Fruit fly (Drosophila melanogaster) whole organism, embryonic: ENCODE measurements around the gene CG13601.

Experiments
- Abd-B ChIP-seq: fragments of 200-800 bp; sonication (Bioruptor generic); optimal IDR thresholded peaks from 2 replicates; lab custom pipeline; 2018; ENCODE audit warnings: missing biosample characterization, mild to moderate bottlenecking, missing genetic modification characterization, moderate library complexity
- Bdp1 ChIP-seq: fragments of 200-800 bp; sonication (Bioruptor generic); optimal IDR thresholded peaks from 3 replicates; lab custom pipeline; 2016; ENCODE audit warnings: missing biosample characterization, missing genetic modification characterization
- CG10267 ChIP-seq: fragments of 200-800 bp; sonication (Bioruptor generic); optimal IDR thresholded peaks from 2 replicates; lab custom pipeline; 2018; ENCODE audit warnings: missing biosample characterization, mild to moderate bottlenecking, missing genetic modification characterization, moderate library complexity
- CG10565 ChIP-seq: fragments of 200-800 bp; sonication (Bioruptor generic); optimal IDR thresholded peaks from 3 replicates; lab custom pipeline; 2016; ENCODE audit warnings: missing biosample characterization, mild to moderate bottlenecking, missing genetic modification characterization
- CG11398 ChIP-seq: fragments of 200-800 bp; sonication (Bioruptor generic); optimal IDR thresholded peaks from 2 replicates; lab custom pipeline; 2016; ENCODE audit warnings: missing biosample characterization, missing genetic modification characterization
- CG11696 ChIP-seq: fragments of 200-800 bp; sonication (Bioruptor generic); IDR thresholded peaks from 2 replicates; pipeline ENCODE4 v1.3.6; 2022; ENCODE audit warnings: missing biosample characterization, missing genetic modification characterization
- CG12236 ChIP-seq: fragments of 200-800 bp; sonication (Bioruptor generic); optimal IDR thresholded peaks from 2 replicates; lab custom pipeline; 2016; ENCODE audit warnings: missing biosample characterization, missing genetic modification characterization
- CG14710 ChIP-seq: fragments of 200-800 bp; sonication (Bioruptor generic); optimal IDR thresholded peaks from 3 replicates; lab custom pipeline; 2019; ENCODE audit warnings: missing biosample characterization, mild to moderate bottlenecking, missing genetic modification characterization, moderate library complexity
- CG15514 ChIP-seq: fragments of 200-800 bp; sonication (Bioruptor generic); optimal IDR thresholded peaks from 3 replicates; lab custom pipeline; 2017; ENCODE audit warnings: missing biosample characterization, missing genetic modification characterization, mild to moderate bottlenecking, moderate library complexity, missing genetic modification reagents
- CG17568 ChIP-seq: fragments of 200-800 bp; sonication (Bioruptor generic); optimal IDR thresholded peaks from 2 replicates; lab custom pipeline; 2018; ENCODE audit warnings: missing biosample characterization, mild to moderate bottlenecking, missing genetic modification characterization, moderate library complexity
- CG18262 ChIP-seq: fragments of 200-800 bp; optimal IDR thresholded peaks from 3 replicates; lab custom pipeline; 2019; ENCODE audit warnings: missing biosample characterization, mild to moderate bottlenecking, missing genetic modification characterization, moderate library complexity
- CG1832 ChIP-seq: fragments of 200-800 bp; sonication (Bioruptor generic); optimal IDR thresholded peaks from 2 replicates; lab custom pipeline; 2017; ENCODE audit warnings: missing biosample characterization, mild to moderate bottlenecking, missing genetic modification characterization, inconsistent platforms
- CG2875 ChIP-seq: fragments of 200-800 bp; sonication (Bioruptor generic); optimal IDR thresholded peaks from 2 replicates; lab custom pipeline; 2017; ENCODE audit warnings: missing biosample characterization, mild to moderate bottlenecking, missing genetic modification characterization, missing genetic modification reagents
- CG32772 ChIP-seq: fragments of 200-800 bp; sonication (Bioruptor generic); IDR thresholded peaks from 2 replicates; pipeline ENCODE4 v1.3.6; 2022; ENCODE audit warnings: missing biosample characterization, missing genetic modification characterization
- CG3995 ChIP-seq: fragments of 200-800 bp; sonication (Bioruptor generic); optimal IDR thresholded peaks from 3 replicates; lab custom pipeline; 2016; ENCODE audit warnings: missing biosample characterization, missing genetic modification characterization
- CG4360 ChIP-seq: fragments of 200-800 bp; sonication (Bioruptor generic); IDR thresholded peaks from 2 replicates; pipeline ENCODE4 v1.3.6; 2022; ENCODE audit warnings: missing biosample characterization, missing genetic modification characterization
- CG6654 ChIP-seq: fragments of 200-800 bp; sonication (Bioruptor generic); optimal IDR thresholded peaks from 2 replicates; lab custom pipeline; 2017; ENCODE audit warnings: missing biosample characterization, mild to moderate bottlenecking, missing genetic modification characterization
- CG6791 ChIP-seq: fragments of 200-800 bp; sonication (Bioruptor generic); IDR thresholded peaks from 3 replicates; pipeline ENCODE4 v1.3.6; 2022; ENCODE audit warnings: missing biosample characterization, missing genetic modification characterization; ENCODE audit not compliant: partially characterized antibody
- CG6813 ChIP-seq: fragments of 200-800 bp; sonication (Bioruptor generic); optimal IDR thresholded peaks from 2 replicates; lab custom pipeline; 2017; ENCODE audit warnings: missing biosample characterization, missing genetic modification characterization, mild to moderate bottlenecking, moderate library complexity, missing genetic modification reagents
- CG7372 ChIP-seq: fragments of 200-800 bp; sonication (Bioruptor generic); IDR thresholded peaks from 2 replicates; pipeline ENCODE4 v1.3.6; 2022; ENCODE audit warnings: missing biosample characterization, missing genetic modification characterization
- CG8478 ChIP-seq: fragments of >200 bp; optimal IDR thresholded peaks from 2 replicates; lab custom pipeline; 2018
- CG9215 ChIP-seq: fragments of 200-800 bp; sonication (Bioruptor generic); IDR thresholded peaks from 2 replicates; pipeline ENCODE4 v1.3.6; 2022; ENCODE audit warnings: missing biosample characterization, missing genetic modification characterization
- CG9727 ChIP-seq: fragments of 200-800 bp; sonication (Bioruptor generic); optimal IDR thresholded peaks from 3 replicates; lab custom pipeline; 2017; ENCODE audit warnings: missing biosample characterization, mild to moderate bottlenecking, missing genetic modification characterization
- CG9817 ChIP-seq: fragments of 200-800 bp; sonication (Bioruptor generic); optimal IDR thresholded peaks from 2 replicates; lab custom pipeline; 2018; ENCODE audit warnings: missing biosample characterization, mild to moderate bottlenecking, missing genetic modification characterization, moderate library complexity
- CG9932 ChIP-seq: fragments of 200-800 bp; sonication (Bioruptor generic); IDR thresholded peaks from 2 replicates; pipeline ENCODE4 v1.3.6; 2022; ENCODE audit warnings: missing biosample characterization, missing genetic modification characterization
- Deaf1 ChIP-seq: fragments of 200-800 bp; optimal IDR thresholded peaks from 3 replicates; lab custom pipeline; 2019; ENCODE audit warnings: missing biosample characterization, mild to moderate bottlenecking, missing genetic modification characterization, moderate library complexity
- Doc2 ChIP-seq: fragments of 200-800 bp; sonication (Bioruptor generic); IDR thresholded peaks from 2 replicates; pipeline ENCODE4 v1.3.6; 2022; ENCODE audit warnings: missing biosample characterization, missing genetic modification characterization
- Eip74EF ChIP-seq, 2 experiments: fragments of 200-800 bp in 1 of 2; fragments of >200 bp in 1 of 2; sonication (Bioruptor generic) in 1 of 2; optimal IDR thresholded peaks; 2 replicates each; lab custom pipeline; 2017 to 2019; ENCODE audit warnings: missing biosample characterization in 2 of 2, missing genetic modification characterization in 2 of 2, mild to moderate bottlenecking in 1 of 2, moderate library complexity in 1 of 2
- HmgD ChIP-seq: fragments of 200-800 bp; sonication (Bioruptor generic); optimal IDR thresholded peaks from 3 replicates; lab custom pipeline; 2016; ENCODE audit warnings: missing biosample characterization, missing genetic modification characterization
- MESR4 ChIP-seq: fragments of 200-800 bp; sonication (Bioruptor generic); optimal IDR thresholded peaks from 2 replicates; lab custom pipeline; 2018; ENCODE audit warnings: missing biosample characterization, mild to moderate bottlenecking, missing genetic modification characterization, moderate library complexity
- Oli ChIP-seq: fragments of 200-800 bp; sonication (Bioruptor generic); optimal IDR thresholded peaks from 2 replicates; lab custom pipeline; 2018; ENCODE audit warnings: missing biosample characterization, mild to moderate bottlenecking, missing genetic modification characterization, moderate library complexity
- Pdp1 ChIP-seq, 2 experiments: fragments of 200-800 bp; sonication (Bioruptor generic); optimal IDR thresholded peaks; 3 replicates each; lab custom pipeline; 2016; ENCODE audit warnings: missing biosample characterization in 2 of 2, missing genetic modification characterization in 2 of 2, mild to moderate bottlenecking in 1 of 2, moderate library complexity in 1 of 2
- Sry-β ChIP-seq: fragments of 200-800 bp; sonication (Bioruptor generic); optimal IDR thresholded peaks from 2 replicates; lab custom pipeline; 2018; ENCODE audit warnings: missing biosample characterization, mild to moderate bottlenecking, missing genetic modification characterization, moderate library complexity
- Tbp ChIP-seq: fragments of >200 bp; optimal IDR thresholded peaks from 2 replicates; lab custom pipeline; 2018; ENCODE audit warnings: missing biosample characterization, missing genetic modification characterization
- Usf ChIP-seq: fragments of 200-800 bp; sonication (Bioruptor generic); optimal IDR thresholded peaks from 2 replicates; lab custom pipeline; 2017; ENCODE audit warnings: missing genotype, missing biosample characterization, missing genetic modification characterization
- Vsx1 ChIP-seq: fragments of 200-800 bp; sonication (Bioruptor generic); optimal IDR thresholded peaks from 2 replicates; lab custom pipeline; 2017; ENCODE audit warnings: missing biosample characterization, mild to moderate bottlenecking, missing genetic modification characterization, missing genetic modification reagents
- aop ChIP-seq: fragments of 200-800 bp; sonication (Bioruptor generic); IDR thresholded peaks from 2 replicates; pipeline ENCODE4 v1.3.6; 2022; ENCODE audit warnings: missing biosample characterization, missing genetic modification characterization
- cas ChIP-seq: fragments of 200-800 bp; sonication (Bioruptor generic); IDR thresholded peaks from 2 replicates; pipeline ENCODE4 v1.3.6; 2022; ENCODE audit warnings: missing biosample characterization, missing genetic modification characterization
- caup ChIP-seq: fragments of 200-800 bp; sonication (Bioruptor generic); optimal IDR thresholded peaks from 3 replicates; lab custom pipeline; 2017; ENCODE audit warnings: missing biosample characterization, mild to moderate bottlenecking, missing genetic modification characterization, moderate library complexity; ENCODE audit not compliant: severe bottlenecking
- crp ChIP-seq, 2 experiments: fragments of 200-800 bp; sonication (Bioruptor generic); optimal IDR thresholded peaks; 2 replicates in 1 of 2; 3 replicates in 1 of 2; lab custom pipeline; 2017; ENCODE audit warnings: missing biosample characterization in 2 of 2, missing genetic modification characterization in 2 of 2, mild to moderate bottlenecking in 1 of 2, moderate library complexity in 1 of 2
- fd96Cb ChIP-seq: fragments of 200-800 bp; sonication (Bioruptor generic); optimal IDR thresholded peaks from 2 replicates; lab custom pipeline; 2018; ENCODE audit warnings: missing biosample characterization, mild to moderate bottlenecking, missing genetic modification characterization, moderate library complexity
- ind ChIP-seq: fragments of 200-800 bp; sonication (Bioruptor generic); optimal IDR thresholded peaks from 3 replicates; lab custom pipeline; 2016; ENCODE audit warnings: missing biosample characterization, missing genetic modification characterization
- luna ChIP-seq: fragments of 200-800 bp; sonication (Bioruptor generic); optimal IDR thresholded peaks from 2 replicates; lab custom pipeline; 2016; ENCODE audit warnings: missing biosample characterization, missing genetic modification characterization
- nom ChIP-seq: fragments of 200-800 bp; sonication (Bioruptor generic); optimal IDR thresholded peaks from 2 replicates; lab custom pipeline; 2017; ENCODE audit warnings: missing biosample characterization, missing genetic modification characterization, mild to moderate bottlenecking, moderate library complexity, missing genetic modification reagents
- odd ChIP-seq: fragments of 200-800 bp; sonication (Bioruptor generic); optimal IDR thresholded peaks from 2 replicates; lab custom pipeline; 2017; ENCODE audit warnings: missing biosample characterization, mild to moderate bottlenecking, missing genetic modification characterization
- rib ChIP-seq: fragments of 200-800 bp; sonication (Bioruptor generic); IDR thresholded peaks from 2 replicates; pipeline ENCODE4 v1.3.6; 2022; ENCODE audit warnings: missing biosample characterization, missing genetic modification characterization
- schlank ChIP-seq: fragments of 200-800 bp; sonication (Bioruptor generic); optimal IDR thresholded peaks from 2 replicates; lab custom pipeline; 2018; ENCODE audit warnings: missing biosample characterization, mild to moderate bottlenecking, missing genetic modification characterization
- seq ChIP-seq: fragments of 200-800 bp; sonication (Bioruptor generic); IDR thresholded peaks from 2 replicates; pipeline ENCODE4 v1.3.6; 2022; ENCODE audit warnings: missing biosample characterization, missing genetic modification characterization
- vvl ChIP-seq: fragments of 200-800 bp; sonication (Bioruptor generic); IDR thresholded peaks from 2 replicates; pipeline ENCODE4 v1.3.6; 2022; ENCODE audit warnings: missing biosample characterization, missing genetic modification characterization
- zen2 ChIP-seq: fragments of 200-800 bp; sonication (Bioruptor generic); IDR thresholded peaks from 3 replicates; pipeline ENCODE4 v1.3.6; 2022; ENCODE audit warnings: missing biosample characterization, missing genetic modification characterization; ENCODE audit not compliant: partially characterized antibody
- zf30C ChIP-seq: fragments of 200-800 bp; sonication (Bioruptor generic); optimal IDR thresholded peaks from 3 replicates; lab custom pipeline; 2018; ENCODE audit warnings: missing biosample characterization, mild to moderate bottlenecking, missing genetic modification characterization

CG13601 gene

dm6 chr3R:23915042-23915428 lies 12.4 kb downstream of the CG13601 start (continued):
- TF ChIP-seq MESR4 (GFP tag; lab: Kevin White, UChicago) (no peak), CG10565 (GFP tag; lab: Kevin White, UChicago) (no peak), CG10267 (no peak), CG11398 (GFP tag; lab: Kevin White, UChicago) (no peak), CG9817 (tag; lab: Kevin White, UChicago) (no peak), crp (GFP tag; optimal IDR thresholded peaks at IDR 0.05; lab: Kevin White, UChicago) (no peak), HmgD (GFP tag; lab: Kevin White, UChicago) (no peak), CG9932 (GFP tag; lab: Robert Waterston, UW) (peak; percentile 57), CG6813 (GFP tag; lab: Kevin White, UChicago) (no peak), CG18262 (tag; lab: Kevin White, UChicago) (peak; percentile 5), vvl (GFP tag; lab: Robert Waterston, UW) (peak; percentile 65), nom (peak; percentile 89), aop (GFP tag; lab: Robert Waterston, UW) (no peak), ind (peak; percentile 54), schlank (tag; lab: Kevin White, UChicago) (no peak), Sry-β (GFP tag; lab: Kevin White, UChicago) (no peak), CG2875 (GFP tag; lab: Kevin White, UChicago) (no peak), Bdp1 (GFP tag; lab: Kevin White, UChicago) (no peak), zen2 (GFP tag; lab: Robert Waterston, UW) (no peak), Tbp (GFP tag; lab: Kevin White, UChicago) (no peak), CG6654 (GFP tag; lab: Kevin White, UChicago) (no peak), zf30C (no peak), CG12236 (GFP tag; lab: Kevin White, UChicago) (no peak), CG9727 (GFP tag; lab: Kevin White, UChicago) (peak; percentile 26), seq (GFP tag; lab: Robert Waterston, UW) (no peak), luna (GFP tag; lab: Kevin White, UChicago) (no peak), Abd-B (GFP tag; lab: Kevin White, UChicago) (no peak), Pdp1 (GFP tag; optimal IDR thresholded peaks at IDR 0.05; lab: Kevin White, UChicago) (peak; percentile 13 to 21), CG7372 (no peak), Vsx1 (GFP tag; lab: Kevin White, UChicago) (no peak), caup (no peak), Deaf1 (tag; lab: Kevin White, UChicago) (no peak), CG3995 (no peak), Usf (no peak), CG11696 (GFP tag; lab: Robert Waterston, UW) (no peak), cas (no peak), Oli (tag; lab: Kevin White, UChicago) (peak; percentile 21), CG1832 (no peak), CG6791 (no peak), CG8478 (no peak), Doc2 (no peak), CG32772 (GFP tag; lab: Robert Waterston, UW) (no peak), fd96Cb (peak; percentile 23), CG9215 (GFP tag; lab: Robert Waterston, UW) (no peak), rib (GFP tag; lab: Robert Waterston, UW) (no peak), CG17568 (GFP tag; lab: Kevin White, UChicago) (no peak), CG4360 (no peak), odd (no peak), CG15514 (GFP tag; lab: Kevin White, UChicago) (no peak), CG14710 (tag; lab: Kevin White, UChicago) (no peak), Eip74EF (GFP tag; optimal IDR thresholded peaks at IDR 0.05; lab: Kevin White, UChicago) (no peak)
